Fruit fly (Drosophila melanogaster) whole organism, wandering third instar larva: Measurements from ENCODE around the gene comm.

ENCODE experiments used
- CG9705 ChIP-seq: fragments of 200-800 bp; sonication (Bioruptor generic); optimal IDR thresholded peaks from 2 replicates; lab custom pipeline; 2018; ENCODE audit warnings: missing biosample characterization, mild to moderate bottlenecking, missing genetic modification characterization
- CrebA ChIP-seq: fragments of 200-800 bp; sonication (Bioruptor generic); optimal IDR thresholded peaks from 2 replicates; lab custom pipeline; 2016; ENCODE audit warnings: missing biosample characterization, mild to moderate bottlenecking, missing genetic modification characterization, borderline replicate concordance
- Dfd ChIP-seq: fragments of >200 bp; optimal IDR thresholded peaks from 2 replicates; lab custom pipeline; 2017; ENCODE audit warnings: missing biosample characterization, missing genetic modification characterization
- Dif ChIP-seq: fragments of 200-275, 200-300 bp; sonication (Bioruptor generic); optimal IDR thresholded peaks from 2 replicates; lab custom pipeline; 2018; ENCODE audit warnings: missing biosample characterization, missing genetic modification characterization; ENCODE audit not compliant: partially characterized antibody
- HLH106 ChIP-seq: fragments of 200-800 bp; optimal IDR thresholded peaks from 3 replicates; lab custom pipeline; 2019; ENCODE audit warnings: missing biosample characterization, mild to moderate bottlenecking, missing genetic modification characterization, moderate library complexity
- Hnf4 ChIP-seq: fragments of 200-800 bp; sonication (Bioruptor generic); optimal IDR thresholded peaks from 2 replicates; lab custom pipeline; 2016; ENCODE audit warnings: missing biosample characterization, mild to moderate bottlenecking, missing genetic modification characterization
- Hr78 ChIP-seq: fragments of >200 bp; optimal IDR thresholded peaks from 2 replicates; lab custom pipeline; 2017; ENCODE audit warnings: missing biosample characterization, missing genetic modification characterization
- Hr83 ChIP-seq: fragments of 200-300 bp; sonication (Bioruptor generic); optimal IDR thresholded peaks from 2 replicates; lab custom pipeline; 2016; ENCODE audit warnings: missing biosample characterization, mild to moderate bottlenecking, missing genetic modification characterization, moderate library complexity; ENCODE audit not compliant: poor library complexity, severe bottlenecking
- Jra ChIP-seq: sonication (Bioruptor generic); optimal IDR thresholded peaks from 2 replicates; lab custom pipeline; 2016; ENCODE audit warnings: missing biosample characterization, missing genetic modification characterization
- Mio ChIP-seq: sonication (Bioruptor generic); optimal IDR thresholded peaks from 2 replicates; lab custom pipeline; 2016; ENCODE audit warnings: missing biosample characterization, missing genetic modification characterization
- OdsH ChIP-seq: fragments of 200-800 bp; sonication (Bioruptor generic); optimal IDR thresholded peaks from 2 replicates; lab custom pipeline; 2016; ENCODE audit warnings: missing biosample characterization, mild to moderate bottlenecking, missing genetic modification characterization
- Rel ChIP-seq, 2 experiments: fragments of 200-800 bp; sonication (Bioruptor generic) in 1 of 2; optimal IDR thresholded peaks; 2 replicates in 1 of 2; 3 replicates in 1 of 2; lab custom pipeline; 2016 to 2019; ENCODE audit warnings: mild to moderate bottlenecking in 2 of 2, missing biosample characterization in 2 of 2, missing genetic modification characterization in 2 of 2, moderate library complexity in 1 of 2
- Vsx2 ChIP-seq: fragments of 200-300, 225-300 bp; sonication (Bioruptor generic); optimal IDR thresholded peaks from 2 replicates; lab custom pipeline; 2018; ENCODE audit warnings: missing biosample characterization, missing genetic modification characterization; ENCODE audit not compliant: partially characterized antibody
- brk ChIP-seq: fragments of 200-800 bp; sonication (Bioruptor generic); optimal IDR thresholded peaks from 2 replicates; lab custom pipeline; 2016; ENCODE audit warnings: missing biosample characterization, mild to moderate bottlenecking, missing genetic modification characterization
- dl ChIP-seq, 2 experiments: fragments of 175-275, 200-275 bp in 1 of 2; fragments of 200-275 bp in 1 of 2; sonication (Bioruptor generic); optimal IDR thresholded peaks; lab custom pipeline; 2018; ENCODE audit warnings: mild to moderate bottlenecking in 2 of 2, missing biosample characterization in 2 of 2, missing genetic modification characterization in 2 of 2, moderate library complexity in 2 of 2; ENCODE audit not compliant: partially characterized antibody in 2 of 2, insufficient read depth in 1 of 2
- dmrt93B ChIP-seq: fragments of 200-800 bp; sonication (Bioruptor generic); optimal IDR thresholded peaks from 2 replicates; lab custom pipeline; 2018; ENCODE audit warnings: missing biosample characterization, mild to moderate bottlenecking, missing genetic modification characterization
- dsf ChIP-seq: sonication (Bioruptor generic); optimal IDR thresholded peaks from 2 replicates; lab custom pipeline; 2016; ENCODE audit warnings: missing biosample characterization, missing genetic modification characterization, borderline replicate concordance
- ey ChIP-seq: fragments of 200-800 bp; sonication (Bioruptor generic); optimal IDR thresholded peaks from 2 replicates; lab custom pipeline; 2016; ENCODE audit warnings: missing biosample characterization, missing genetic modification characterization
- h ChIP-seq: fragments of 200-800 bp; sonication (Bioruptor generic); optimal IDR thresholded peaks from 3 replicates; lab custom pipeline; 2016; ENCODE audit warnings: missing biosample characterization, mild to moderate bottlenecking, missing genetic modification characterization
- jim ChIP-seq: fragments of 175-275, 200-325 bp; sonication (Bioruptor generic); optimal IDR thresholded peaks from 2 replicates; lab custom pipeline; 2016; ENCODE audit warnings: missing biosample characterization, mild to moderate bottlenecking, missing genetic modification characterization
- lola ChIP-seq: fragments of >200 bp; optimal IDR thresholded peaks from 2 replicates; lab custom pipeline; 2017; ENCODE audit warnings: missing biosample characterization, missing genetic modification characterization
- pan ChIP-seq: fragments of >200 bp; optimal IDR thresholded peaks from 2 replicates; lab custom pipeline; 2017
- psq ChIP-seq: fragments of 200-800 bp; sonication (Bioruptor generic); optimal IDR thresholded peaks from 3 replicates; lab custom pipeline; 2017; ENCODE audit warnings: missing biosample characterization, mild to moderate bottlenecking, missing genetic modification characterization, moderate library complexity
- rgr ChIP-seq: fragments of 200-800 bp; sonication (Bioruptor generic); optimal IDR thresholded peaks from 3 replicates; lab custom pipeline; 2016; ENCODE audit warnings: missing biosample characterization, mild to moderate bottlenecking, missing genetic modification characterization
- sv ChIP-seq: fragments of 200-800 bp; sonication (Bioruptor generic); optimal IDR thresholded peaks from 3 replicates; lab custom pipeline; 2016; ENCODE audit warnings: missing biosample characterization, missing genetic modification characterization
- usp ChIP-seq: fragments of >200 bp; optimal IDR thresholded peaks from 2 replicates; lab custom pipeline; 2017; ENCODE audit warnings: missing biosample characterization, missing genetic modification characterization

Gene comm

DNA sequence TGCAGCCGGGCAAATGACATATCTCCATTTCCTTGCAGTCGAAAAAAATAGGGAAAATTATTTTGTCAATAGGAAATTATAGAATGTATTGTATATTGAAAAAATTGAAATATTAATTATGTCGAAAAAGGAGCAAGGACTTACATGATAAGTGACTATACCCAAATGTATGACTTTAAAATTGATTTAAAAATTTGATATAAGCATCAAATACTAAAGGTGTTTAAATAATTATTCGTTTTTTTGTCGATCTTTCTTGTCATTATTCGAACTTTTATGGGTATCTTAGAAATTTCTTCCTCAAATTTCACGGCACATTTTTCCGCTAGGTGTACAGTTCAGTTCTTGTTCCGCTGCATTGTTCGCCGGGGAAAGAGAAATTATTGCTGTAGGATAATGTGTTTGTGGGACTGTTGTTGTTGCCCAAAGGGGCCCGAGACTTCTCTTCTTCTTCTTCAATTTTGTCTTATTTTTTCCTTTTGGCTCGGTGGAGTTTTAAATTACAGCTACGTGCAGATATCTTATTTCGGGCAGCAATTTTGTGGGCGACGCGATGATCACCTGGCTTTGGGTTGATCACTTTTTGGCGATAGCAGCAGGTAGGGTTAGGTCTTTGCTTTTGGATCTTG lies 27.8 kb downstream of the comm start (continued):
- TF ChIP-seq dl (GFP tag; optimal IDR thresholded peaks at IDR 0.05; lab: Kevin White, UChicago; ENCODE audit: insufficient read depth in 1 of 2, partially characterized antibody in 2 of 2), result no peak
- TF ChIP-seq Jra (GFP tag; lab: Kevin White, UChicago), result peak; percentile 53
- no peak for TF ChIP-seq Dfd
- TF ChIP-seq HLH106 (tag; lab: Kevin White, UChicago), result peak; percentile 83
- TF ChIP-seq jim (GFP tag; lab: Kevin White, UChicago), result no peak
- TF ChIP-seq sv (GFP tag; lab: Kevin White, UChicago), result peak; percentile 2
- no peak for TF ChIP-seq pan (lab: Kevin White, UChicago)
- TF ChIP-seq ey (GFP tag; lab: Kevin White, UChicago), result peak; percentile 67
- peak; percentile 80 for TF ChIP-seq psq (GFP tag; lab: Kevin White, UChicago)
- peak; percentile 77 for TF ChIP-seq rgr (GFP tag; lab: Kevin White, UChicago)
- no peak for TF ChIP-seq CG9705 (GFP tag; lab: Kevin White, UChicago)
- TF ChIP-seq CrebA, result no peak
- peak; percentile 67 for TF ChIP-seq dmrt93B (GFP tag; lab: Kevin White, UChicago)

DNA sequence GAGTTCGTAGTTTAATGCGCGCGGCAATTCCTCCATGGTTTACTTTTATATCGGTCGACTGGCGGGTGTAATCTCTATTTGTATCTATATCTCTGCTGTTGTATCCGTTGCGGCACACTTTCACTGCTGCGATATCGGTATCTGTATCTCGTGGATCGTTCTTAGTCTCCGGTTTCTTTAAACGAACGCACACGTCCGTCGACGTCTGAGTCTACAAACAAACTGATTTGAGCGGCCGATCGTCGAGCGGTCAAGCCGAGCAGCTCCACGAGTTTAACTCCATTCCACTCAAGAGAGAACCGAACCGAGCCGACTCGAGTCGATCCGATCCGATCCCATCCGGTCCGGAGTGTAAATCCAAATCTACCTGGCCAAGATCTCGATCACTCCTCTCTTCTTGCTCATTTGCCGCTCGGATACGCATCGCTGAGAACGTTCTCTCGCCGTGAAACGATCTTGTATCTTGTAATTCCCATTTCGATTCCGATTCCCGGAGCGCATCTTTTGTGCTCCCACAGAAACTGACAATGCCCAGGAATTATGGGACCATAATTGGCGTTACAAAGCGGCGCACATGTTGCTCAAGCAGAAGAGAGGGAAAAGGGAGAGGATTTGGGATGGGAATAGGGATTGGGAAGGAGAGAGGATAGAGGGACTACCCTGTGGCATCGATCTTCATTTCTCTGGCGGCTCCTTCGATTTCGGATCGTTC lies 28.4 kb downstream of the comm start, which contains the start of gene comm2:
Gene comm2, minus strand, starts transcription at position 225 of the 712 bp plus-strand sequence.
- TF ChIP-seq Vsx2 (GFP tag; lab: Kevin White, UChicago) (peak; percentile 39), Hr83 (GFP tag; lab: Kevin White, UChicago) (peak; percentile 36), Dif (GFP tag; lab: Kevin White, UChicago) (peak; percentile 69), h (GFP tag; lab: Kevin White, UChicago) (peak; percentile 51), dsf (GFP tag; lab: Kevin White, UChicago) (no peak), Hnf4 (GFP tag; lab: Kevin White, UChicago) (peak; percentile 6), dl (GFP tag; optimal IDR thresholded peaks at IDR 0.05; lab: Kevin White, UChicago; ENCODE audit: insufficient read depth in 1 of 2, partially characterized antibody in 2 of 2) (peak; percentile 68 to 69), ey (GFP tag; lab: Kevin White, UChicago) (no peak)
- TF ChIP-seq, all 38 proteins: peak for 6

DNA sequence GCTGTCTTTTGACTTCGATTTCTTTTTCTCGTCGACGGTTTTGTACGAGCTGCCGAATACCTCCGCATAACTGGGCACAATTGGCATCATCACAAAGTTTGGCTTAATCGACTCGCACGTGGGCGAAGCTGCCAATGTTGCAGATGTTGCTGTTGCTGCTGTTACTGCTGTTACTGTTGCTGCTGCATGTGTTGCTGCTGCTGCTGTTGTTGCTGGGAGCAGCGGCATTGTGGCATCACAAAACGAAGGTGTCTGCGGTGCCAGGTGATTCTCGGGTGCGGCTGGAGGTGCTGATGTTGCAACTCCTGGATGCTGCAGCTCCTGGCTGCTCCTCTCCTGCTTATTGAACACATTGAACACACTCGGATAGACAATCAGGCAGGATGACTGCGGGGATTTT lies 30.3 kb downstream of the comm start:
- TF ChIP-seq Dfd (peak; percentile 94), Mio (GFP tag; lab: Kevin White, UChicago) (no peak)

DNA sequence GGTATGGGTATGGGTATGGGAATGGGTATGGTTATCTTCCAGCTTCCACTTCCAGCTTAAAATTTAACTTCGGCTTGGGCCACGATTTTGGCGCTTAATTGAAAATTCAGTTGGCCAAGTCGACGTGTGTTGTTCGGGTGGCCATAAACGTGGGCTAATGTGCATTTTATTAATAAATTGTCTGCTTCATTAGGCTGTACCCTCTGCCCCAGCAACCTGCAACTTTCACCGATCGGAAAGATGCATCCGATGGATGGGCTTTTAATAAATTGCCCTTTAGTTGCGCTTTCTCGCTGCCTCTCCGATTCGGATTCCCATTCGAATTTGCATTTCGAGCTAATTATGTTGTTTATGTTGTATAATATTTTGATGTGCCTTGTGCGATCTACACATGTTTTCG lies 33.0 kb downstream of the comm start:
- TF ChIP-seq brk (GFP tag; lab: Kevin White, UChicago) (no peak), dl (GFP tag; optimal IDR thresholded peaks at IDR 0.05; lab: Kevin White, UChicago; ENCODE audit: insufficient read depth in 1 of 2, partially characterized antibody in 2 of 2) (no peak), dsf (GFP tag; lab: Kevin White, UChicago) (no peak), Hr78 (no peak), usp (no peak), sv (GFP tag; lab: Kevin White, UChicago) (no peak), Mio (GFP tag; lab: Kevin White, UChicago) (no peak), lola (no peak), HLH106 (tag; lab: Kevin White, UChicago) (no peak)

DNA sequence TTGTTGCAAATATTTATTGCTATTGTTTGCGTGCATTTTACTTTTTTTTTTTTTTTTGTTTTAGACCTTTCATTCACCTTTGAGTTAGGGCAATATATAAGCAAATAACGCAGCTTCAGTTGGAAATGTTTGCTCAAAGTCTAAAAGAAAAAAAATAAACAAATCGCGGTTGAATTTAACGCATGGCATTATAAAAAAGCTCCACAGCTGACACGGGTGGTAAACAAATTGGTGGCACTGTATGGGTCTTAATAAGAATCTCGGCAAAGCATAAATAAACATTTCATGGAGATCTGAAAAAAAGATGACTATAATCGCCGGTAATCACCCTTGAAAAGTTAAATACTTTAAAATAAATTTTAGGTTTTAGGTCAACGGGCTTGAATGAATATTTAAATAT lies 33.8 kb downstream of the comm start:
- TF ChIP-seq Hr78 (no peak), Rel (GFP tag; optimal IDR thresholded peaks at IDR 0.05; lab: Kevin White, UChicago) (no peak), Rel (tag; optimal IDR thresholded peaks at IDR 0.05; lab: Kevin White, UChicago) (no peak), OdsH (GFP tag; lab: Kevin White, UChicago) (peak; percentile 18)
